Fruit fly (Drosophila melanogaster) whole organism, embryonic: Measurements from ENCODE around the gene CG4896.
A peak's percentile ranks its signal among the peaks of the same experiment; 100 is the strongest.

Experiments
- Abd-B ChIP-seq: fragments of 200-800 bp; sonication (Bioruptor generic); optimal IDR thresholded peaks from 2 replicates; lab custom pipeline; 2018; ENCODE audit warnings: missing biosample characterization, mild to moderate bottlenecking, missing genetic modification characterization, moderate library complexity
- Adf1 ChIP-seq: fragments of 200-800 bp; sonication (Bioruptor generic); IDR thresholded peaks from 2 replicates; pipeline ENCODE4 v1.3.6; 2022; ENCODE audit warnings: missing biosample characterization, missing genetic modification characterization
- CG11247 ChIP-seq: fragments of 200-800 bp; sonication (Bioruptor generic); IDR thresholded peaks from 2 replicates; pipeline ENCODE4 v1.3.6; 2022; ENCODE audit warnings: missing biosample characterization, missing genetic modification characterization
- CG12744 ChIP-seq: fragments of 200-800 bp; sonication (Bioruptor generic); optimal IDR thresholded peaks from 2 replicates; lab custom pipeline; 2016; ENCODE audit warnings: missing biosample characterization, missing genetic modification characterization
- CG13287 ChIP-seq: fragments of 200-800 bp; sonication (Bioruptor generic); IDR thresholded peaks from 2 replicates; pipeline ENCODE4 v1.3.6; 2022; ENCODE audit warnings: missing biosample characterization, missing genetic modification characterization; ENCODE audit not compliant: partially characterized antibody
- CG14441 ChIP-seq: fragments of 200-800 bp; sonication (Bioruptor generic); IDR thresholded peaks from 2 replicates; pipeline ENCODE4 v1.3.6; 2022; ENCODE audit warnings: missing biosample characterization, missing genetic modification characterization
- CG15269 ChIP-seq: fragments of 200-800 bp; sonication (Bioruptor generic); optimal IDR thresholded peaks from 2 replicates; lab custom pipeline; 2018; ENCODE audit warnings: missing biosample characterization, mild to moderate bottlenecking, missing genetic modification characterization, moderate library complexity
- CG17802 ChIP-seq: fragments of 200-800 bp; sonication (Bioruptor generic); optimal IDR thresholded peaks from 2 replicates; lab custom pipeline; 2018; ENCODE audit warnings: missing biosample characterization, mild to moderate bottlenecking, missing genetic modification characterization, moderate library complexity
- CG2202 ChIP-seq: fragments of 200-800 bp; sonication (Bioruptor generic); optimal IDR thresholded peaks from 2 replicates; lab custom pipeline; 2018; ENCODE audit warnings: missing biosample characterization, mild to moderate bottlenecking, missing genetic modification characterization
- CG32532 ChIP-seq: fragments of 200-800 bp; sonication (Bioruptor generic); IDR thresholded peaks from 2 replicates; pipeline ENCODE4 v1.3.6; 2022; ENCODE audit warnings: missing biosample characterization, missing genetic modification characterization
- CG34224 ChIP-seq: fragments of 200-800 bp; sonication (Bioruptor generic); IDR thresholded peaks from 3 replicates; pipeline ENCODE4 v1.3.6; 2022; ENCODE audit warnings: missing biosample characterization, missing genetic modification characterization; ENCODE audit not compliant: partially characterized antibody
- CG3847 ChIP-seq: fragments of 200-800 bp; sonication (Bioruptor generic); IDR thresholded peaks from 2 replicates; pipeline ENCODE4 v1.3.6; 2022; ENCODE audit warnings: missing biosample characterization, missing genetic modification characterization
- CG3995 ChIP-seq: fragments of 200-800 bp; sonication (Bioruptor generic); optimal IDR thresholded peaks from 3 replicates; lab custom pipeline; 2016; ENCODE audit warnings: missing biosample characterization, missing genetic modification characterization
- CG7372 ChIP-seq: fragments of 200-800 bp; sonication (Bioruptor generic); IDR thresholded peaks from 2 replicates; pipeline ENCODE4 v1.3.6; 2022; ENCODE audit warnings: missing biosample characterization, missing genetic modification characterization
- CG8281 ChIP-seq: fragments of 200-800 bp; sonication (Bioruptor generic); optimal IDR thresholded peaks from 2 replicates; lab custom pipeline; 2018; ENCODE audit warnings: missing biosample characterization, mild to moderate bottlenecking, missing genetic modification characterization, moderate library complexity
- Dip3 ChIP-seq: fragments of 200-800 bp; sonication (Bioruptor generic); optimal IDR thresholded peaks from 3 replicates; lab custom pipeline; 2016; ENCODE audit warnings: missing biosample characterization, missing genetic modification characterization
- Eip74EF ChIP-seq, 2 experiments: fragments of 200-800 bp in 1 of 2; fragments of >200 bp in 1 of 2; sonication (Bioruptor generic) in 1 of 2; optimal IDR thresholded peaks; 2 replicates each; lab custom pipeline; 2017 to 2019; ENCODE audit warnings: missing biosample characterization in 2 of 2, missing genetic modification characterization in 2 of 2, mild to moderate bottlenecking in 1 of 2, moderate library complexity in 1 of 2
- Elba2 ChIP-seq: fragments of 200-800 bp; sonication (Bioruptor generic); optimal IDR thresholded peaks from 3 replicates; lab custom pipeline; 2016; ENCODE audit warnings: missing biosample characterization, missing genetic modification characterization
- HHEX ChIP-seq: fragments of 200-800 bp; sonication (Bioruptor generic); optimal IDR thresholded peaks from 3 replicates; lab custom pipeline; 2017; ENCODE audit warnings: missing biosample characterization, mild to moderate bottlenecking, missing genetic modification characterization, missing genetic modification reagents
- Hsf ChIP-seq: fragments of 200-800 bp; sonication (Bioruptor generic); optimal IDR thresholded peaks from 3 replicates; lab custom pipeline; 2016; ENCODE audit warnings: missing biosample characterization, missing genetic modification characterization
- Jarid2 ChIP-seq: fragments of 200-800 bp; sonication (Bioruptor generic); optimal IDR thresholded peaks from 3 replicates; lab custom pipeline; 2017; ENCODE audit warnings: mild to moderate bottlenecking, missing biosample characterization, missing genetic modification reagents, missing genetic modification characterization
- Mrtf ChIP-seq: fragments of 200-800 bp; sonication (Bioruptor generic); IDR thresholded peaks from 3 replicates; pipeline ENCODE4 v1.3.6; 2022; ENCODE audit warnings: missing biosample characterization, missing genetic modification characterization
- NK7.1 ChIP-seq: fragments of 200-800 bp; sonication (Bioruptor generic); optimal IDR thresholded peaks from 3 replicates; lab custom pipeline; 2016; ENCODE audit warnings: missing biosample characterization, missing genetic modification characterization
- Nf-YC ChIP-seq: fragments of 200-800 bp; optimal IDR thresholded peaks from 3 replicates; lab custom pipeline; 2019; ENCODE audit warnings: missing biosample characterization, mild to moderate bottlenecking, missing genetic modification characterization, moderate library complexity
- Ravus ChIP-seq: fragments of 200-800 bp; sonication (Bioruptor generic); IDR thresholded peaks from 2 replicates; pipeline ENCODE4 v1.3.6; 2022; ENCODE audit warnings: missing biosample characterization, missing genetic modification characterization
- Scr ChIP-seq: fragments of 200-800 bp; sonication (Bioruptor generic); IDR thresholded peaks from 2 replicates; pipeline ENCODE4 v1.3.6; 2022; ENCODE audit warnings: missing biosample characterization, missing genetic modification characterization; ENCODE audit not compliant: partially characterized antibody
- Sin3A ChIP-seq: fragments of >200 bp; optimal IDR thresholded peaks from 2 replicates; lab custom pipeline; 2018
- Six4 ChIP-seq: fragments of 200-800 bp; sonication (Bioruptor generic); optimal IDR thresholded peaks from 2 replicates; lab custom pipeline; 2016; ENCODE audit warnings: missing biosample characterization, missing genetic modification characterization
- Sry-δ ChIP-seq: fragments of 200-800 bp; sonication (Bioruptor generic); optimal IDR thresholded peaks from 2 replicates; lab custom pipeline; 2016; ENCODE audit warnings: missing biosample characterization, missing genetic modification characterization
- YL-1 ChIP-seq: fragments of 200-800 bp; sonication (Bioruptor generic); optimal IDR thresholded peaks from 3 replicates; lab custom pipeline; 2017; ENCODE audit warnings: missing biosample characterization, mild to moderate bottlenecking, missing genetic modification characterization
- ash1 ChIP-seq: fragments of 200-800 bp; sonication (Bioruptor generic); optimal IDR thresholded peaks from 2 replicates; lab custom pipeline; 2018; ENCODE audit warnings: missing biosample characterization, mild to moderate bottlenecking, missing genetic modification characterization
- ato ChIP-seq: fragments of 200-800 bp; sonication (Bioruptor generic); IDR thresholded peaks from 2 replicates; pipeline ENCODE4 v1.3.6; 2022; ENCODE audit warnings: missing biosample characterization, missing genetic modification characterization; ENCODE audit not compliant: partially characterized antibody
- chinmo ChIP-seq: fragments of 200-800 bp; sonication (Bioruptor generic); IDR thresholded peaks from 4 replicates; pipeline ENCODE4 v1.3.6; 2022; ENCODE audit warnings: missing biosample characterization, missing genetic modification characterization; ENCODE audit not compliant: partially characterized antibody
- danr ChIP-seq: fragments of 200-800 bp; sonication (Bioruptor generic); IDR thresholded peaks from 2 replicates; pipeline ENCODE4 v1.3.6; 2022; ENCODE audit warnings: missing biosample characterization, missing genetic modification characterization
- dpn ChIP-seq, 2 experiments: fragments of 200-800 bp; sonication (Bioruptor generic); optimal IDR thresholded peaks; 3 replicates each; lab custom pipeline; 2016; ENCODE audit warnings: missing biosample characterization in 2 of 2, missing genetic modification characterization in 2 of 2
- gcm ChIP-seq: fragments of 200-800 bp; sonication (Bioruptor generic); optimal IDR thresholded peaks from 2 replicates; lab custom pipeline; 2019; ENCODE audit warnings: missing biosample characterization, mild to moderate bottlenecking, missing genetic modification characterization, moderate library complexity
- gcm2 ChIP-seq: fragments of 200-800 bp; sonication (Bioruptor generic); optimal IDR thresholded peaks from 2 replicates; lab custom pipeline; 2016; ENCODE audit warnings: missing biosample characterization, missing genetic modification characterization
- hth ChIP-seq: fragments of >200 bp; optimal IDR thresholded peaks from 2 replicates; lab custom pipeline; 2017; ENCODE audit warnings: inconsistent platforms
- inv ChIP-seq: fragments of 200-800 bp; sonication (Bioruptor generic); IDR thresholded peaks from 2 replicates; pipeline ENCODE4 v1.3.6; 2022; ENCODE audit warnings: missing biosample characterization, missing genetic modification characterization; ENCODE audit not compliant: partially characterized antibody
- knrl ChIP-seq: fragments of 200-800 bp; sonication (Bioruptor generic); IDR thresholded peaks from 3 replicates; pipeline ENCODE4 v1.3.6; 2022; ENCODE audit warnings: missing biosample characterization, missing genetic modification characterization; ENCODE audit not compliant: partially characterized antibody
- lab ChIP-seq: fragments of 200-800 bp; sonication (Bioruptor generic); optimal IDR thresholded peaks from 3 replicates; lab custom pipeline; 2017; ENCODE audit warnings: missing biosample characterization, missing genetic modification characterization, mild to moderate bottlenecking, moderate library complexity, missing genetic modification reagents
- mirr ChIP-seq: fragments of 200-800 bp; sonication (Bioruptor generic); optimal IDR thresholded peaks from 3 replicates; lab custom pipeline; 2018; ENCODE audit warnings: missing biosample characterization, mild to moderate bottlenecking, missing genetic modification characterization
- nerfin-2 ChIP-seq: fragments of 200-800 bp; sonication (Bioruptor generic); IDR thresholded peaks from 2 replicates; pipeline ENCODE4 v1.3.6; 2022; ENCODE audit warnings: missing biosample characterization, missing genetic modification characterization; ENCODE audit not compliant: partially characterized antibody
- peb ChIP-seq: fragments of 200-800 bp; sonication (Bioruptor generic); IDR thresholded peaks from 2 replicates; pipeline ENCODE4 v1.3.6; 2022; ENCODE audit warnings: missing biosample characterization, missing genetic modification characterization
- repo ChIP-seq: fragments of 200-800 bp; sonication (Bioruptor generic); optimal IDR thresholded peaks from 2 replicates; lab custom pipeline; 2016; ENCODE audit warnings: missing biosample characterization, missing genetic modification characterization
- sisA ChIP-seq: fragments of 200-800 bp; sonication (Bioruptor generic); IDR thresholded peaks from 2 replicates; pipeline ENCODE4 v1.3.6; 2022; ENCODE audit warnings: missing biosample characterization, missing genetic modification characterization
- slp2 ChIP-seq: fragments of 200-800 bp; sonication (Bioruptor generic); optimal IDR thresholded peaks from 2 replicates; lab custom pipeline; 2016; ENCODE audit warnings: missing biosample characterization, missing genetic modification characterization
- sna ChIP-seq: fragments of 200-800 bp; sonication (Bioruptor generic); IDR thresholded peaks from 2 replicates; pipeline ENCODE4 v1.3.6; 2022; ENCODE audit warnings: missing biosample characterization, missing genetic modification characterization; ENCODE audit not compliant: partially characterized antibody
- tio ChIP-seq: fragments of 200-800 bp; sonication (Bioruptor generic); optimal IDR thresholded peaks from 2 replicates; lab custom pipeline; 2017; ENCODE audit warnings: missing biosample characterization, missing genetic modification characterization, inconsistent platforms
- tna ChIP-seq: fragments of 200-800 bp; sonication (Bioruptor generic); IDR thresholded peaks from 2 replicates; pipeline ENCODE4 v1.3.6; 2022; ENCODE audit warnings: missing biosample characterization, missing genetic modification characterization; ENCODE audit not compliant: partially characterized antibody
- vnd ChIP-seq: fragments of 200-800 bp; sonication (Bioruptor generic); IDR thresholded peaks from 3 replicates; pipeline ENCODE4 v1.3.6; 2022; ENCODE audit warnings: missing biosample characterization, missing genetic modification characterization; ENCODE audit not compliant: partially characterized antibody

CG4896 gene

DNA sequence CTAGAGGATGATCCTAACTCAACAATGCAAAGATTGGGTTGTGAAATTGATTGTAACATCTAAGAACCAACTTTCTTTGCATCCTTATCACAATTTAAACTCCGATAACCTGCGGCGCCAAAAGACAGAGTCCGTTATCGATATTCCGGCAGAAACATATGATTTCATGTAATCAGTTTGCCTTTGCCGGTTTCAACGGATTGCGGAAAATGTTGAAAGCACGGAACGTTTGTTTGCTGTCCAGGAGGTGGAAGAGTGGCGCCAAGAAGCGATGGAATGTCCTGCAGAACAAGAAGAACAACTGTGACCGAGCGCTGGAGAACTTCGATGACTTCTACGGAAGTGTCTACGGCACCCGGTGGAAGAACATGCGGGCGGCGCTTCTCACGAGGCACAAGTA, 29.8 kb upstream of the CG4896 start (continued):
- no peak for TF ChIP-seq CG2202 (tag; lab: Kevin White, UChicago)
- no peak for TF ChIP-seq Dip3 (GFP tag; lab: Kevin White, UChicago)
- no peak for TF ChIP-seq CG12744
- peak; percentile 74; the same call in 1 of the 2 replicates for TF ChIP-seq nerfin-2 (GFP tag; lab: Robert Waterston, UW)
- peak; percentile 88 for TF ChIP-seq gcm (GFP tag; lab: Kevin White, UChicago)
- TF ChIP-seq peb = no peak
- no peak for TF ChIP-seq repo
- TF ChIP-seq ato (GFP tag; lab: Robert Waterston, UW) = peak; percentile 31; the same call in 1 of the 2 replicates
- no peak for TF ChIP-seq lab (GFP tag; lab: Kevin White, UChicago)
- TF ChIP-seq sna (GFP tag; lab: Robert Waterston, UW) = peak; percentile 53
- no peak for TF ChIP-seq CG3995 (GFP tag; lab: Kevin White, UChicago)
- TF ChIP-seq ash1 (GFP tag; lab: Kevin White, UChicago) = no peak
- no peak for TF ChIP-seq sisA (GFP tag; lab: Robert Waterston, UW)
- TF ChIP-seq gcm2 (GFP tag; lab: Kevin White, UChicago) = no peak
- no peak for TF ChIP-seq mirr
- peak; percentile 58 for TF ChIP-seq Scr (GFP tag; lab: Robert Waterston, UW)
- TF ChIP-seq Ravus (GFP tag; lab: Robert Waterston, UW) = no peak
- TF ChIP-seq YL-1 (GFP tag; lab: Kevin White, UChicago) = no peak
- no peak for TF ChIP-seq Hsf (GFP tag; lab: Kevin White, UChicago)
- no peak for TF ChIP-seq CG15269
- peak; percentile 72 for TF ChIP-seq CG34224 (GFP tag; lab: Robert Waterston, UW)
- no peak for TF ChIP-seq Elba2
- no peak for TF ChIP-seq Six4 (GFP tag; lab: Kevin White, UChicago)
- TF ChIP-seq hth (lab: Kevin White, UChicago) = no peak
- no peak for TF ChIP-seq tio (GFP tag; lab: Kevin White, UChicago)
- TF ChIP-seq danr (GFP tag; lab: Robert Waterston, UW) = no peak
- peak; percentile 78 for TF ChIP-seq CG13287
- no peak for TF ChIP-seq CG7372
- no peak for TF ChIP-seq dpn (GFP tag; optimal IDR thresholded peaks at IDR 0.05; lab: Kevin White, UChicago)
- TF ChIP-seq CG14441 (GFP tag; lab: Robert Waterston, UW) = no peak
- 0 out of 3 replicates have a peak, but pooled peaks have one; percentile 8 for TF ChIP-seq knrl
- no peak for TF ChIP-seq Mrtf (GFP tag; lab: Robert Waterston, UW)
- TF ChIP-seq CG3847 = no peak
- no peak for TF ChIP-seq CG32532 (GFP tag; lab: Robert Waterston, UW)
- no peak for TF ChIP-seq inv (GFP tag; lab: Robert Waterston, UW)
- TF ChIP-seq CG17802 (tag; lab: Kevin White, UChicago) = no peak
- peak; percentile 33 for TF ChIP-seq Sry-δ (GFP tag; lab: Kevin White, UChicago)
- TF ChIP-seq HHEX (GFP tag; lab: Kevin White, UChicago) = no peak
- peak; percentile 46; the same call in 1 of the 3 replicates for TF ChIP-seq vnd (GFP tag; lab: Robert Waterston, UW)
- no peak for TF ChIP-seq CG8281 (tag; lab: Kevin White, UChicago)
- TF ChIP-seq CG11247 (GFP tag; lab: Robert Waterston, UW) = no peak
- no peak for TF ChIP-seq Eip74EF (GFP tag; optimal IDR thresholded peaks at IDR 0.05; lab: Kevin White, UChicago)
- TF ChIP-seq Nf-YC (tag; lab: Kevin White, UChicago) = no peak
- peak; percentile 50; the same call in 1 of the 2 replicates for TF ChIP-seq tna
- TF ChIP-seq chinmo = 0 out of 4 replicates have a peak, but pooled peaks have one; percentile 58
- peak; percentile 3 for TF ChIP-seq Sin3A
- TF ChIP-seq Abd-B (GFP tag; lab: Kevin White, UChicago) = no peak
- no peak for TF ChIP-seq Adf1 (GFP tag; lab: Robert Waterston, UW)
- TF ChIP-seq NK7.1 (GFP tag; lab: Kevin White, UChicago) = no peak
- TF ChIP-seq Jarid2 (GFP tag; lab: Kevin White, UChicago) = no peak
- no peak for TF ChIP-seq slp2
